Worm (Caenorhabditis elegans): ENCODE measurements around the gene tub-1.

The tub-1 gene

DNA sequence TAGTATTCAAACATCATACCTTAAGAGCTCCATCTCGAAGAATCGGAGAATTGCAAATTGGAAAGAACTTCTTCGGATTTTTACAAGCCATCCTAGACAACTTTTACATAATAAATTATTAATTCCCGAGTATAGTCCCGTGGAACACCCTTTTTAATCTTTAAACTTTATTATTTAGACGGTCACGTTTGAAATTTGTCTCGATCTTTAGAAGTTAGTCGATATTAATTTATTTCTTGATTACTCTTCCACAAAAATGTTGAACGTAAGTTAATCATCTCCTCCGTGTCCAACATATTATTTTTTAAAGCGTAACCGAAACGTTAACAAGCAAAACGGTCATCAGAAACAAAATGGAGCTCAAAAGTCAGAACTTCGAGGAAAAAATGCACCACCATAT, 16.7 kb upstream of the tub-1 start, which contains the start of the genes decr-1.3 and T05C12.1:
Gene decr-1.3, minus strand, starts transcription at position 101 of the 400 bp plus-strand sequence.
Gene T05C12.1, plus strand, starts transcription at position 232 of the 400 bp plus-strand sequence.
- TF ChIP-seq W03F9.2 (tag; optimal IDR thresholded peaks at IDR 0.05) (no peak), dao-5 (tag; optimal IDR thresholded peaks at IDR 0.05) (no peak), him-1 (tag; optimal IDR thresholded peaks at IDR 0.05) (no peak)

DNA sequence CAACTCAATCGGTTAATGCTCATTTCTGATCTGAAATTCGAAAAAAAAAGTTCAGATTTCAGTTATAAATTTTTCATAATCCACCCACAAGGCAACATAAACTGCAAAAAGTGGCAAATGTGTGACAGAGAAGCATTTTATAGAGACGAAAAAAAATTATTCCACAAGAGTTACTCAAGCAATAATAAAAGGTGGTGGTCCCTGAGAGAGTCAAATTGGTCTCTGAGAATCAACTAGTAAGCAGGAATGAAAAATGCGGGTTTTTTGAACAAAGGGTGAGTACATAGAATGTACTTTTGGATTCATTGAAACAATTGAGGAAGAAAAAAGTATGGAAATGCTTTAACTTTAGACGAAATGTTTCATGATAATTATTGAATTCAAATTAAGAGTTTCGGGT, 13.6 kb upstream of the tub-1 start, which contains the start of gene T05C12.11:
Gene T05C12.11, minus strand, starts transcription at position 101 of the 400 bp plus-strand sequence.
- TF ChIP-seq W03F9.2 (tag; optimal IDR thresholded peaks at IDR 0.05) = no peak
- TF ChIP-seq dao-5 (tag; optimal IDR thresholded peaks at IDR 0.05) = no peak
- no peak for TF ChIP-seq him-1 (tag; optimal IDR thresholded peaks at IDR 0.05)

DNA sequence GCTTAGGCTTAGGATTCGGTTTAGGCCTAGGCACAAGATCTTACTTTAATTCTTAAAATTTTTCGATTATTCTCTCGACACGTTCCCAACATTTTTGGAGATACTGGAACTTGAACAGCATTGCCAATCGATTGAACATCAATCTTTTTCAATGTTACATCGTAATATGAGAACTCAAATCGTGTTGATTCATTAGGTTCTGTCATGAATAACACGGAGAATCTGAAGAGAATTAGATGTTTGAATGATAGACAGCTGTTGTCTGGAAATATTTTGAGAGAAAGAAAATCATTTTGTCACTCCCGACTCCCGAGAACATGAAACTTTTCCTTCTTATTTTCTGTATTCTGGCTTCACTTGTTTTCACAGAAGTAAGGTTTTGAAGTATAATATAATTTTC, 12.5 kb upstream of the tub-1 start, which contains the start of gene T05C12.15:
Gene T05C12.15, plus strand, starts transcription at position 301 of the 400 bp plus-strand sequence.
- TF ChIP-seq him-1 (tag; optimal IDR thresholded peaks at IDR 0.05) (no peak), dao-5 (tag; optimal IDR thresholded peaks at IDR 0.05) (no peak), W03F9.2 (tag; optimal IDR thresholded peaks at IDR 0.05) (no peak)

DNA sequence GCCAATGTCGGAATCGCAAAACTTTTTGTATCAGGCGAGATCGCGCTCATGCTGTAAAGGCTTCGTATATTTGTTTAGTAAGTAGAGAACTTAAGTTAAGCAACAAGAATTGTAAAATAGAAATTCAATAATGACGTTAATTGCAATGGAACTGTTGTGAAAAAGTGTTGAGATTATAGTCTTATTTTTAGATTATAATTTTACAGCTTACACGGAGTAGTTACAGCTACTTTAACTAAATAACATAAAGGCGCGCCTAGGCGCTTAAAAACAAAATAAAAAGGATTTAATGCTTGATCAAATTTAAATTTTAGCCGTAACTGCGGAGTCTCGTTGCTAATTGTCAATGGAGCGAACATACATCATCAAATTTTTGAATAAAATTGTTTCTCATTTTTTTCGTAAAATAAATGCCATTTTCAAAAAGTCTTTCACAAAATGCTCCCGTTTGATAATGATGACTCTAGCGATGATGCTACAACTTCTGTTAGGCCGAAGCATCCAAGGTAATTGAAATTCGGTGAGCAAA, 5.4 kb upstream of the tub-1 start, which contains the start of the genes emb-27 and rrf-3:
Gene emb-27, minus strand, starts transcription at position 51 of the 529 bp plus-strand sequence.
Gene rrf-3, plus strand, starts transcription at position 346 of the 529 bp plus-strand sequence.
- TF ChIP-seq him-1 (tag; optimal IDR thresholded peaks at IDR 0.05) (no peak), dao-5 (tag; optimal IDR thresholded peaks at IDR 0.05) (no peak), W03F9.2 (tag; optimal IDR thresholded peaks at IDR 0.05) (no peak)

DNA sequence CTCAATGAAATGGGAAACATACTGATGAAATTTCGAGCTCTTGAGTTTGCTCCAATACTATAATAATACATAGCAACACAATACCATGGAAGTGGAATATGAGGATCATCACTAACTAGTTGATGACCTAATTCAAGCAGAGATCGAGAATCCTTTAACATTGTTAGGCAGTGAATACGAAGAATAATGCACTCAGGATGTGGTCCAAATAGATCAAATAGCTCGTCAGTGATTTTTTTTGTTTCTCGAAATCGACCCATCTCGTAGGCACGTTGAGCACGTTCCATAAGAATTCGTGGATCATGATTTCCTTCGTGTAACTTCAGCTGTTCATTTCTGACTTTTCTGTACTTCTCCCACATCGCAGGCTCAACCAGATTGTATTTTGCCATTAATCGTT, 4.2 kb upstream of the tub-1 start:
- TF ChIP-seq dao-5 (tag; optimal IDR thresholded peaks at IDR 0.05) = no peak
- TF ChIP-seq him-1 (tag; optimal IDR thresholded peaks at IDR 0.05) = no peak
- no peak for TF ChIP-seq W03F9.2 (tag; optimal IDR thresholded peaks at IDR 0.05)

DNA sequence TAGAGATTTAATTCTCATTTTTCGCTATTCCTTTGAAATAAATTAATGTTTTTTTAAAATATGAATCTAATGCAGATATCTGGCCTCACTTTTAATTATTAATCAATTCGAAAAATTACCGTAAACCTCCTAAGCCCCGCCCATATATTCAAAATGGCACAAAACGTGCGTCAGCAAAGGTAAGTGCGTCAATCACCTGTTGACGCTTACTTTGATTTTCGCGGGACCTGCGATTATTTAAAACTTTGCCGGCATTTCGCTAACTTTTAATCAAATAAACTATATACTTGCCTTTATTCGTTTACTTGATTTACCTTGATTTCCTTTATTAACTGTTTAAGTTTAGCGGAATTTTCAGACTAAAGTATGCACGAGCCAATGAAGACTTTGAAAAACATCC, 1.2 kb upstream of the tub-1 start, which contains the start of gene pch-2:
Gene pch-2, plus strand, starts transcription at position 359 of the 400 bp plus-strand sequence.
- no peak for TF ChIP-seq W03F9.2 (tag; optimal IDR thresholded peaks at IDR 0.05)
- no peak for TF ChIP-seq dao-5 (tag; optimal IDR thresholded peaks at IDR 0.05)
- TF ChIP-seq him-1 (tag; optimal IDR thresholded peaks at IDR 0.05) = no peak

DNA sequence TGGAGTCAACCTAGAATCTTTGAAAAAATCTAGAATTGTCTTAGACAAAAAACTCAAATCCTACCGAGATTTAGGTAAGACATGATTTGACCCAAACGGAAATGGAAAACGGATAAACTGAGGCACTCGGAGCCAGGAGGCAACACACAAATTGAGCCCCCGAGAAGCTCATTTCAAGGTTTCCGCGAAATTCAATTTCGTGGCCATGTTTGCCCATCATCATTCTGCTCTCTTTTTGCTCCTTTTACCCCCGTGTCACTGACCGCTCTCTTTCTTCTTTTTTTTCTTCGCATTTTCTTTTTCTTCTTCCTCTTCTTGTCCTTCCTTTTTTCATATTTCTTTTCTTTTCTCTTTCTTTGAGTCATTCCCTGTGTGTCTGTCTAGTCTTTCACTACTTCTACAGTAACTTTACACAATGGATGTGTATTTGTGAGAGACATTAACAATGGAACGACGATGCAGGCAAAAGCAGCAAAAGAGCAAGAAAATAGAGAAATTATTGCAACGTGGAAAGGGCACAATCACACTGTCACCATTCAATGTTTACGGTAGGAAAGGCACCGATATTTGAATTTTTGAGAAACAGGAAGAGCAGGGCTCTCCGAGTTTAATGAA, 3.9 kb downstream of the tub-1 start:
- no peak for TF ChIP-seq dao-5 (tag; optimal IDR thresholded peaks at IDR 0.05)
- TF ChIP-seq him-1 (tag; optimal IDR thresholded peaks at IDR 0.05) = no peak
- TF ChIP-seq W03F9.2 (tag; optimal IDR thresholded peaks at IDR 0.05) = no peak

DNA sequence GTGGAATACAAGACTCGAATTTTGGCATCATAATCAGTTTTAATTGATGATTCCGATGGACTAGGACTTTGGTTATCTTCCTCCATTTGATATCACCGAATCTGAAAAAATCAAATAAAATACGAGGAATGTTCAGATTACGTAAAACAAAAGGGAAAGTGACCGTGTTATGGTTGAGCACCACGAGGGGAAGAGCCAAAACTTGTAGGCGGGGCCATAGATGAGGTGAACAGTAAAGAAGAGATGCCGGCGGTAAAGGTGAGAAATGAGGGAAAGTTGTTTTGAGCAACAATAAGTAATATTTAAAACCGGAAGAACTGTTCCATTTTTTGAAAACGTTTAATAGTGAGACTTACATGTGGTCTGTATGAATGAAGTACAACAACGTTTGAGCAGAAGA, 6.8 kb downstream of the tub-1 start, which contains the start of gene F10B5.3:
Gene F10B5.3, minus strand, starts transcription at position 101 of the 400 bp plus-strand sequence.
- TF ChIP-seq him-1 (tag; optimal IDR thresholded peaks at IDR 0.05) = no peak

DNA sequence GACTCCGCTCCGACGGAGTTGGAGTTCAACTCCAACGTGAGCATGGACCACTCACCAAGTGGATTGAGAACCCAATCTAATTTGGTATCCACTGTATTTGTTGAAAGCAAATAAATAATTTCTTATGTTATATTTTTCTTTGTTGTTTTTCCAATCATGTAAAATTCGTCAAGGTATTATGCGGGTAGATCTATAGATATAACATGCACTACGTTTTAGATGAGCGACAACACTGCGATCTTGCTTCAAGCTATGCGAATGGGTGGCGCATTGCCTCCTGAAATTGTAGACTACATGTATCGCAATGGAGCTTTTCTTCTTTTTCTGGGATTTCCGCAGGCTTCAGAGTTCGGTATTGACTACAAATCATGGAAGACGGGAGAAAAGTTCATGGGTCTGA, 12.2 kb downstream of the tub-1 start, which contains the start of gene F10B5.2:
Gene F10B5.2, plus strand, starts transcription at position 220 of the 400 bp plus-strand sequence.
- TF ChIP-seq W03F9.2 (tag; optimal IDR thresholded peaks at IDR 0.05) = no peak

DNA sequence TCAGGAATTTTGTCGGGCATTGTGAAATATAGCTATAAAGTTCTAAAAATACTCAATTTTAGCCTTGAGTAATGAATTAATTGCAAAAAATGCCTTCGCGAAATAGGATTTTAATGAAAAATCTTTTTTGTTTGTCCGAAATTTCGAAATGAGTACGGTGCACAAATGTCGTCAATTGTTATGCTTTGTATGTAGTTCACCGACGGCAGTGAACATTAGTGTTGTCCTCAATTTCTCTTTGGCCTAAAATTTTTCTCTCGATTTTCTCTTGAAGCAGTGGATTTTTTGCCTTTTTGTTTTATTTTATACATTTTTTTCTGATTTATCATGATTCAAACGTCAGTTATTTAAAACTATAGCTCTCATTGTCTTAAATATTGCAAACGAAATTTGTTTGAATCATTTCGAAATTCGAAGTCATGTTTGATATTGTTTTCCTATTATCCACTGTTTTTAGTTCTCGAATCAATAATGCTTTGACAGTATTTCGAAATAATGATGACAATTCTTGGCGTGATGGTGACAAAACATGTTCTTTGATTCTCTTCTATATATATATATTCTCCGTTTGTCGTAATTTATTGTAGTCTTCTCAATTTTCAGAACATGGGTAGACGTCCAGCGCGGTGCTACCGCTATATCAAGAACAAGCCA, 13.3 kb downstream of the tub-1 start, which contains the start of the genes ints-11 and rpl-10:
Gene ints-11, minus strand, starts transcription at position 201 of the 654 bp plus-strand sequence.
Gene rpl-10, plus strand, starts transcription at position 604 of the 654 bp plus-strand sequence.
- no peak for TF ChIP-seq him-1 (tag; optimal IDR thresholded peaks at IDR 0.05)
- peak; percentile 76 for TF ChIP-seq W03F9.2 (tag; optimal IDR thresholded peaks at IDR 0.05)

DNA sequence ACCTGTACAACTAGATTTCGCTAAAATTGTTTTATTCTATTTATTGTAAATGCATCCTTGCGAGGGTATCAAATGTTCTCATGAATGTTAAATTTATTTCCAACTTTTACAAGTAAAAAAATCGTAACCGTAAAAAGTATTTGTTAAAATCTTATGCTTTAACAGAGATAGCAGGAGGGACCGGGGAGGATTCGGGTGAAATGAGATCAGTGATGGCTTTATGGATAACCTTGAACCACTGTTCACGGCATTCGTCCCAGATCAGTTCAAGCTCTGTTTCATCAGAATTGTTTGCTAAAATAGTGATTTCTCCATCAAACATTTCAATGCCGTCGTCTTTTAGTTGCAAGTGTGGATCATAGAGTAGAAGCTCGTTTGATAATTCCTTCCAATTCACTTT, 15.6 kb downstream of the tub-1 start:
- no peak for TF ChIP-seq dao-5 (tag; optimal IDR thresholded peaks at IDR 0.05)
- TF ChIP-seq W03F9.2 (tag; optimal IDR thresholded peaks at IDR 0.05) = no peak
- TF ChIP-seq him-1 (tag; optimal IDR thresholded peaks at IDR 0.05) = no peak

DNA sequence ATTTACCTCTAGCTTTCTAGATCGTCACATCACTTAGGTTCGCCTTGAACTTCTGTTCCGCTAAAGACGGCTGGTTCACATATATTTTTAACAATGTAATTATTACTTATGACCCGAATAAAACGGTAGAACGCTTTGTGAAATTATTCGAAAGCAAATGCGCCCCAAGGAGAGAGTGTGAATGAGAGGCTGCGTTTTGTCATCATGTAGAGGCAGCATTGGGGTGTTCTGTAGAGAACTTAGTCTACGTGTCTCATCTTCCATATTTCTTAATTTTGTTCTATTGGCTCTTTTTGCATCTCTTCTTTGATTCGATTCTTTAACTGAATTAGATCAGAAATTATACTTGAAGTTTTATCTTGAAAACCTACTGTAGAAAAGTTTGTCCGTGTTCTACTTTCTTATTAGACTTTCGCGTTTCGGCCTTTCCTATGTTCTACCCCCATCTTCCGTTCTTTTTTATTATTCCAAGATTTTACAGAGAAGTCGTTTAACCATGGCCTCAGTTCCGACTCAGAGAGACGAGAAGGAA, 18.7 kb downstream of the tub-1 start, which contains the start of gene cdc-48.2:
Gene cdc-48.2, plus strand, starts transcription at position 482 of the 532 bp plus-strand sequence.
- TF ChIP-seq W03F9.2 (tag; optimal IDR thresholded peaks at IDR 0.05) (no peak), him-1 (tag; optimal IDR thresholded peaks at IDR 0.05) (no peak), dao-5 (tag; optimal IDR thresholded peaks at IDR 0.05) (no peak)

DNA sequence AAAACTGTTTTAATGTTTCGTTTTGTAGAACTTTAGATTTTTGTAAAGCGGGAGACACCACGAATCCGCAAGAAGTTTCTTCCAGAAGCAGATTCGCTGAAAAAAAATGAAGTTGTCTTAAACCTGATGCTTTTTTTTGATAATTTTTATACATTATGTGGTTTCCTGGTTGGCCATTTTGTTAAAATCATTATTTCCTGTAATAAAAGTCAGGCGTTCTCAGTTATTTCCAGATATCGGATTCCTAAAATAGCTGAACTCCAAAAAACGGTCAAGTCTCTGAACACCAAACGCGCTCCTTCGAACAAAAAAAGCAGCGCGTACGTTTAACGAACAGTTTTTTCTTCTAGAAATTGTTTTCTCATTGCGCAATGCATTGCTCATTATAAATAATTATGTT, 19.4 kb downstream of the tub-1 start:
- TF ChIP-seq him-1 (tag; optimal IDR thresholded peaks at IDR 0.05) = no peak
- TF ChIP-seq dao-5 (tag; optimal IDR thresholded peaks at IDR 0.05) = no peak
- TF ChIP-seq W03F9.2 (tag; optimal IDR thresholded peaks at IDR 0.05) = no peak

Data from whole organism, L4/young adult.